Worm (Caenorhabditis elegans) whole organism, L4 larva: ENCODE results near the gene F16B12.6.

Source experiments
- D1046.2 ChIP-seq: fragments of 200-800 bp; sonication (Bioruptor generic); IDR thresholded peaks from 2 replicates; pipeline ENCODE4 v1.3.6; 2022; ENCODE audit warnings: missing genetic modification characterization, missing compliant biosample characterization
- F26F4.8 ChIP-seq: fragments of 200-800 bp; sonication (Bioruptor generic); conservative IDR thresholded peaks from 2 replicates; pipeline ENCODE4 v1.3.6; 2022; ENCODE audit warnings: missing genetic modification characterization, missing compliant biosample characterization
- T26A8.4 ChIP-seq: fragments of 200-800 bp; sonication (Bioruptor generic); IDR thresholded peaks from 2 replicates; pipeline ENCODE4 v1.3.6; 2022; ENCODE audit warnings: missing genetic modification characterization, missing compliant biosample characterization
- Y105C5A.15 ChIP-seq: fragments of 200-800 bp; sonication (Bioruptor generic); IDR thresholded peaks from 2 replicates; pipeline ENCODE4 v1.3.6; 2022; ENCODE audit warnings: missing genetic modification characterization, missing compliant biosample characterization
- Y48G9A.11 ChIP-seq: fragments of 200-800 bp; sonication (Bioruptor generic); IDR thresholded peaks from 2 replicates; pipeline ENCODE4 v1.3.6; 2022; ENCODE audit warnings: missing genetic modification reagents, missing genetic modification characterization, missing compliant biosample characterization
- Y5F2A.4 ChIP-seq: fragments of 200-800 bp; sonication (Bioruptor generic); optimal IDR thresholded peaks from 2 replicates; lab custom pipeline; 2018; ENCODE audit warnings: mild to moderate bottlenecking, missing genetic modification characterization, missing compliant biosample characterization
- Y75B8A.6 ChIP-seq: fragments of 200-800 bp; sonication (Bioruptor generic); IDR thresholded peaks from 2 replicates; pipeline ENCODE4 v1.3.6; 2022; ENCODE audit warnings: missing genetic modification reagents, missing genetic modification characterization, missing compliant biosample characterization
- ZK337.2 ChIP-seq: fragments of 200-800 bp; sonication (Bioruptor generic); IDR thresholded peaks from 2 replicates; pipeline ENCODE4 v1.3.6; 2022; ENCODE audit warnings: missing genetic modification reagents, missing genetic modification characterization, missing compliant biosample characterization
- ZK546.5 ChIP-seq, 2 experiments: sonication (generic microtip); optimal IDR thresholded peaks; 2 replicates each; lab custom pipeline; 2017; ENCODE audit warnings: missing biosample characterization in 2 of 2, missing genetic modification characterization in 2 of 2
- ama-1 ChIP-seq: fragments of 150-350 bp; optimal IDR thresholded peaks from 2 replicates; lab custom pipeline; 2014; ENCODE audit warnings: inconsistent platforms, mixed read lengths
- arid-1 ChIP-seq: fragments of 200-800 bp; sonication (Bioruptor generic); conservative IDR thresholded peaks from 2 replicates; pipeline ENCODE4 v1.3.6; 2022; ENCODE audit warnings: missing genetic modification reagents, missing genetic modification characterization, missing compliant biosample characterization
- ceh-28 ChIP-seq: fragments of 150-350 bp; optimal IDR thresholded peaks from 2 replicates; lab custom pipeline; 2014; ENCODE audit warnings: missing biosample characterization, missing genetic modification reagents, missing genetic modification characterization
- ceh-32 ChIP-seq: sonication (generic microtip); optimal IDR thresholded peaks from 2 replicates; lab custom pipeline; 2016; ENCODE audit warnings: mild to moderate bottlenecking, missing genetic modification characterization, missing compliant biosample characterization; ENCODE audit not compliant: poor library complexity
- ceh-82 ChIP-seq: sonication (generic microtip); optimal IDR thresholded peaks from 2 replicates; lab custom pipeline; 2017; ENCODE audit warnings: missing biosample characterization, missing genetic modification characterization
- ces-1 ChIP-seq: fragments of 150-350 bp; sonication (generic microtip); optimal IDR thresholded peaks from 4 replicates; lab custom pipeline; 2014; ENCODE audit warnings: missing biosample characterization, missing genetic modification reagents, missing genetic modification characterization
- ctbp-1 ChIP-seq: fragments of 200-800 bp; sonication (Bioruptor generic); IDR thresholded peaks from 2 replicates; pipeline ENCODE4 v1.3.6; 2022; ENCODE audit warnings: missing genetic modification reagents, missing genetic modification characterization, missing compliant biosample characterization
- daf-12 ChIP-seq: fragments of 150-350 bp; optimal IDR thresholded peaks from 2 replicates; lab custom pipeline; 2014; ENCODE audit warnings: missing biosample characterization, missing genetic modification reagents, missing genetic modification characterization
- daf-16 ChIP-seq, 3 experiments: sonication (generic microtip); optimal IDR thresholded peaks; 2 replicates each; lab custom pipeline; 2016 to 2017; ENCODE audit warnings: missing genetic modification characterization in 3 of 3, missing genetic modification reagents in 3 of 3, mild to moderate bottlenecking in 2 of 3, missing compliant biosample characterization in 2 of 3, missing biosample characterization in 1 of 3, moderate library complexity in 1 of 3
- daf-8 ChIP-seq: fragments of 200-800 bp; sonication (Bioruptor generic); IDR thresholded peaks from 2 replicates; pipeline ENCODE4 v1.3.6; 2022; ENCODE audit warnings: missing genetic modification characterization, missing compliant biosample characterization
- dmd-9 ChIP-seq: fragments of 200-800 bp; sonication (Bioruptor generic); IDR thresholded peaks from 2 replicates; pipeline ENCODE4 v1.3.6; 2022; ENCODE audit warnings: missing genetic modification reagents, missing genetic modification characterization, missing compliant biosample characterization
- duxl-1 ChIP-seq: sonication (generic microtip); optimal IDR thresholded peaks from 2 replicates; lab custom pipeline; 2016; ENCODE audit warnings: mild to moderate bottlenecking, missing genetic modification characterization, moderate library complexity, missing compliant biosample characterization; ENCODE audit not compliant: poor library complexity
- hlh-30 ChIP-seq: sonication (generic microtip); optimal IDR thresholded peaks from 2 replicates; lab custom pipeline; 2017; ENCODE audit warnings: antibody characterized with exemption, mild to moderate bottlenecking, missing genetic modification characterization, missing compliant biosample characterization; ENCODE audit not compliant: insufficient read depth
- jun-1 ChIP-seq: fragments of 150-350 bp; optimal IDR thresholded peaks from 2 replicates; lab custom pipeline; 2014; ENCODE audit warnings: missing biosample characterization, missing genetic modification reagents, missing genetic modification characterization
- lim-7 ChIP-seq: fragments of 200-800 bp; sonication (Bioruptor generic); IDR thresholded peaks from 2 replicates; pipeline ENCODE4 v1.3.6; 2022; ENCODE audit warnings: missing genetic modification characterization, missing compliant biosample characterization
- lin-1 ChIP-seq: fragments of 200-800 bp; sonication (Bioruptor generic); IDR thresholded peaks from 2 replicates; pipeline ENCODE4 v1.3.6; 2022; ENCODE audit warnings: missing genetic modification reagents, missing genetic modification characterization, missing compliant biosample characterization
- lin-29 ChIP-seq: fragments of 200-800 bp; sonication (Bioruptor generic); IDR thresholded peaks from 2 replicates; pipeline ENCODE4 v1.3.6; 2022; ENCODE audit warnings: missing genetic modification reagents, missing genetic modification characterization, missing compliant biosample characterization
- lir-3 ChIP-seq: sonication (generic microtip); optimal IDR thresholded peaks from 2 replicates; lab custom pipeline; 2016; ENCODE audit warnings: mild to moderate bottlenecking, missing genetic modification characterization, missing compliant biosample characterization
- lsy-2 ChIP-seq, 2 experiments: fragments of 150-350 bp in 1 of 2; sonication (generic microtip) in 1 of 2; optimal IDR thresholded peaks; 2 replicates each; lab custom pipeline; 2014 to 2017; ENCODE audit warnings: missing biosample characterization in 2 of 2, missing genetic modification characterization in 2 of 2
- madf-9 ChIP-seq: fragments of 200-800 bp; sonication (Bioruptor generic); conservative IDR thresholded peaks from 2 replicates; pipeline ENCODE4 v1.3.6; 2022; ENCODE audit warnings: missing genetic modification reagents, missing genetic modification characterization, missing compliant biosample characterization
- mep-1 ChIP-seq: fragments of 150-350 bp; sonication (generic microtip); optimal IDR thresholded peaks from 3 replicates; lab custom pipeline; 2014; ENCODE audit warnings: missing biosample characterization, missing genetic modification characterization
- nhr-10 ChIP-seq: fragments of 150-350 bp; optimal IDR thresholded peaks from 2 replicates; lab custom pipeline; 2014; ENCODE audit warnings: missing biosample characterization, missing genetic modification characterization
- nhr-102 ChIP-seq: sonication (generic microtip); optimal IDR thresholded peaks from 2 replicates; lab custom pipeline; 2016; ENCODE audit warnings: mild to moderate bottlenecking, missing genetic modification characterization, moderate library complexity, missing compliant biosample characterization
- nhr-41 ChIP-seq: fragments of 200-800 bp; sonication (Bioruptor generic); IDR thresholded peaks from 2 replicates; pipeline ENCODE4 v1.3.6; 2022; ENCODE audit warnings: missing genetic modification reagents, missing genetic modification characterization, missing compliant biosample characterization
- nhr-42 ChIP-seq: fragments of 200-800 bp; sonication (Bioruptor generic); IDR thresholded peaks from 2 replicates; pipeline ENCODE4 v1.3.6; 2022; ENCODE audit warnings: missing genetic modification characterization, missing compliant biosample characterization
- pha-4 ChIP-seq, 2 experiments: fragments of 150-350 bp in 1 of 2; fragments of 200-800 bp in 1 of 2; sonication (Bioruptor generic) in 1 of 2; IDR thresholded peaks in 1 of 2; optimal IDR thresholded peaks in 1 of 2; 2 replicates each; pipeline versions ENCODE4 v1.3.6 to Lab custom; 2014 to 2022; ENCODE audit warnings: missing genetic modification characterization in 2 of 2, missing genetic modification reagents in 2 of 2, missing biosample characterization in 1 of 2, missing compliant biosample characterization in 1 of 2
- php-3 ChIP-seq: fragments of 200-800 bp; sonication (Bioruptor generic); IDR thresholded peaks from 2 replicates; pipeline ENCODE4 v1.3.6; 2022; ENCODE audit warnings: missing genetic modification reagents, missing genetic modification characterization, missing compliant biosample characterization
- pqm-1 ChIP-seq: sonication (generic microtip); optimal IDR thresholded peaks from 2 replicates; lab custom pipeline; 2017; ENCODE audit warnings: missing biosample characterization, missing genetic modification characterization
- rbr-2 ChIP-seq: sonication (generic microtip); optimal IDR thresholded peaks from 2 replicates; lab custom pipeline; 2016; ENCODE audit warnings: missing genotype, missing genetic modification characterization, missing compliant biosample characterization
- saeg-2 ChIP-seq: fragments of 200-800 bp; sonication (Bioruptor generic); IDR thresholded peaks from 2 replicates; pipeline ENCODE4 v1.3.6; 2022; ENCODE audit warnings: missing genetic modification reagents, missing genetic modification characterization, missing compliant biosample characterization
- sdz-12 ChIP-seq: fragments of 200-800 bp; sonication (Bioruptor generic); optimal IDR thresholded peaks from 2 replicates; lab custom pipeline; 2018; ENCODE audit warnings: mild to moderate bottlenecking, missing genetic modification characterization, missing compliant biosample characterization
- set-16 ChIP-seq: fragments of 200-800 bp; sonication (Bioruptor generic); IDR thresholded peaks from 2 replicates; pipeline ENCODE4 v1.3.6; 2022; ENCODE audit warnings: missing genetic modification reagents, missing genetic modification characterization, missing compliant biosample characterization
- skn-1 ChIP-seq: fragments of 150-350 bp; optimal IDR thresholded peaks from 2 replicates; lab custom pipeline; 2014; ENCODE audit warnings: missing biosample characterization, missing genetic modification characterization
- snpc-1.2 ChIP-seq: fragments of 200-800 bp; sonication (Bioruptor generic); IDR thresholded peaks from 2 replicates; pipeline ENCODE4 v1.3.6; 2022; ENCODE audit warnings: missing genetic modification reagents, missing genetic modification characterization, missing compliant biosample characterization
- spr-1 ChIP-seq: sonication (generic microtip); optimal IDR thresholded peaks from 2 replicates; lab custom pipeline; 2016; ENCODE audit warnings: mild to moderate bottlenecking, missing genetic modification characterization, missing compliant biosample characterization
- spr-3 ChIP-seq: fragments of 200-800 bp; sonication (Bioruptor generic); optimal IDR thresholded peaks from 2 replicates; lab custom pipeline; 2018; ENCODE audit warnings: mild to moderate bottlenecking, missing genetic modification characterization, missing compliant biosample characterization
- tra-1 ChIP-seq: fragments of 200-800 bp; sonication (Bioruptor generic); IDR thresholded peaks from 2 replicates; pipeline ENCODE4 v1.3.6; 2022; ENCODE audit warnings: missing genetic modification reagents, missing genetic modification characterization, missing compliant biosample characterization
- unc-39 ChIP-seq: sonication (generic microtip); optimal IDR thresholded peaks from 2 replicates; lab custom pipeline; 2017; ENCODE audit warnings: missing biosample characterization, missing genetic modification characterization
- unc-62 ChIP-seq, 3 experiments: fragments of 150-350 bp in 1 of 3; sonication (generic microtip); optimal IDR thresholded peaks in 2 of 3; peaks in 1 of 3; 1 replicate in 1 of 3; 2 replicates in 2 of 3; lab custom pipeline; 2014 to 2017; ENCODE audit warnings: missing biosample characterization in 3 of 3, missing genetic modification characterization in 3 of 3, missing genetic modification reagents in 3 of 3, missing genotype in 1 of 3
- zag-1 ChIP-seq: fragments of 150-350 bp; optimal IDR thresholded peaks from 2 replicates; lab custom pipeline; 2014; ENCODE audit warnings: missing biosample characterization, missing genetic modification characterization
- zip-11 ChIP-seq: fragments of 200-800 bp; sonication (Bioruptor generic); IDR thresholded peaks from 2 replicates; pipeline ENCODE4 v1.3.6; 2022; ENCODE audit warnings: missing genetic modification characterization, missing compliant biosample characterization

F16B12.6 gene

DNA sequence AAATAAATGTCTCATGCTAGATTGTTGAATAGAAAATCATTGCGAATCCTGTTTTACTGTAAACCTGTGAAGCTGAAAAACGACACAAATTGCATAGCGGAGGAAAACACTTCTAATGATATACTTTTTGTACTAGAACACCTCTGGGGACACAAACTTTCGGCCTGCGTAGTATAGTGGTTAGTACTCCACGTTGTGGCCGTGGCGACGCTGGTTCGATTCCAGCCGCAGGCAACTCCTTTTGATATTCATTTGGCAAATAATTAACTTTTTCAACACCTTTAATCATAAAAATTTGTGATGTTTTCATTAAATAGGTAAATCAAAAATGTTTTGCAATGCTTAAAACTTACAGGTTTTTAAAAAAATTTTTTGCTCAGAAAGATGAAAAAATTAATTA lies 32.8 kb downstream of the F16B12.6 start:
- TF ChIP-seq spr-1 (tag; lab: Kevin White, UChicago) (no peak), duxl-1 (tag; lab: Kevin White, UChicago) (peak; percentile 39), daf-12 (tag; lab: Kevin White, UChicago) (no peak), tra-1 (GFP tag; lab: Robert Waterston, UW) (peak; percentile 42; the same call in 1 of the 2 replicates), unc-62 (GFP tag; optimal IDR thresholded peaks at IDR 0.05 in 1 of 2; lab: Kevin White, UChicago) (no peak), unc-62 (tag; optimal IDR thresholded peaks at IDR 0.05; lab: Kevin White, UChicago) (no peak), mep-1 (tag; lab: Kevin White, UChicago) (peak; percentile 51), Y75B8A.6 (GFP tag; lab: Robert Waterston, UW) (no peak), jun-1 (tag; lab: Kevin White, UChicago) (no peak), D1046.2 (GFP tag; lab: Robert Waterston, UW) (0 out of 2 replicates have a peak, but pooled peaks have one; percentile 10), lin-29 (no peak), ceh-28 (tag; lab: Kevin White, UChicago) (no peak), dmd-9 (GFP tag; lab: Robert Waterston, UW) (no peak), sdz-12 (GFP tag; lab: Kevin White, UChicago) (no peak), ceh-82 (tag; lab: Kevin White, UChicago) (no peak), set-16 (no peak), hlh-30 (tag; lab: Kevin White, UChicago) (no peak), nhr-41 (GFP tag; lab: Robert Waterston, UW) (no peak), zag-1 (tag; lab: Kevin White, UChicago) (no peak), spr-3 (GFP tag; lab: Kevin White, UChicago) (no peak), rbr-2 (tag; lab: Kevin White, UChicago) (no peak), madf-9 (GFP tag; lab: Robert Waterston, UW) (no peak), snpc-1.2 (GFP tag; lab: Robert Waterston, UW) (peak; percentile 81), nhr-10 (no peak), zip-11 (GFP tag; lab: Robert Waterston, UW) (no peak), php-3 (GFP tag; lab: Robert Waterston, UW) (no peak), ZK337.2 (GFP tag; lab: Robert Waterston, UW) (no peak), lim-7 (GFP tag; lab: Robert Waterston, UW) (peak; percentile 81), ceh-32 (tag; lab: Kevin White, UChicago) (no peak), daf-16 (GFP tag; optimal IDR thresholded peaks at IDR 0.05; lab: Kevin White, UChicago) (peak in 1 of 2 experiments; percentile 29), daf-16 (tag; optimal IDR thresholded peaks at IDR 0.05; lab: Kevin White, UChicago) (peak; percentile 51), unc-39 (tag; lab: Kevin White, UChicago) (no peak), ctbp-1 (GFP tag; lab: Robert Waterston, UW) (no peak), nhr-42 (GFP tag; lab: Robert Waterston, UW) (no peak), F26F4.8 (GFP tag; lab: Robert Waterston, UW) (no peak), lin-1 (GFP tag; lab: Robert Waterston, UW) (peak; percentile 74; the same call in 1 of the 2 replicates), arid-1 (GFP tag; lab: Robert Waterston, UW) (0 out of 2 replicates have a peak, but pooled peaks have one; percentile 31), pqm-1 (tag; lab: Kevin White, UChicago) (no peak), Y105C5A.15 (GFP tag; lab: Robert Waterston, UW) (no peak), lir-3 (no peak), daf-8 (GFP tag; lab: Robert Waterston, UW) (no peak), Y5F2A.4 (GFP tag; lab: Kevin White, UChicago) (no peak), saeg-2 (no peak), T26A8.4 (GFP tag; lab: Robert Waterston, UW) (peak; percentile 47; the same call in 1 of the 2 replicates), ZK546.5 (tag; optimal IDR thresholded peaks at IDR 0.05; lab: Kevin White, UChicago) (no peak), lsy-2 (tag; optimal IDR thresholded peaks at IDR 0.05; lab: Kevin White, UChicago) (no peak), pha-4 (GFP tag; IDR thresholded peaks at IDR 0.05; lab: Robert Waterston, UW) (peak; percentile 54; the same call in 1 of the 2 replicates), pha-4 (tag; optimal IDR thresholded peaks at IDR 0.05; lab: Kevin White, UChicago) (no peak), skn-1 (no peak), ama-1 (lab: Kevin White, UChicago) (no peak), nhr-102 (tag; lab: Kevin White, UChicago) (no peak), ces-1 (GFP tag; lab: Kevin White, UChicago) (no peak), Y48G9A.11 (GFP tag; lab: Robert Waterston, UW) (peak; percentile 56; the same call in 1 of the 2 replicates)
